Worm (Caenorhabditis elegans): ENCODE results near the gene C50B6.3.

The C50B6.3 gene

DNA sequence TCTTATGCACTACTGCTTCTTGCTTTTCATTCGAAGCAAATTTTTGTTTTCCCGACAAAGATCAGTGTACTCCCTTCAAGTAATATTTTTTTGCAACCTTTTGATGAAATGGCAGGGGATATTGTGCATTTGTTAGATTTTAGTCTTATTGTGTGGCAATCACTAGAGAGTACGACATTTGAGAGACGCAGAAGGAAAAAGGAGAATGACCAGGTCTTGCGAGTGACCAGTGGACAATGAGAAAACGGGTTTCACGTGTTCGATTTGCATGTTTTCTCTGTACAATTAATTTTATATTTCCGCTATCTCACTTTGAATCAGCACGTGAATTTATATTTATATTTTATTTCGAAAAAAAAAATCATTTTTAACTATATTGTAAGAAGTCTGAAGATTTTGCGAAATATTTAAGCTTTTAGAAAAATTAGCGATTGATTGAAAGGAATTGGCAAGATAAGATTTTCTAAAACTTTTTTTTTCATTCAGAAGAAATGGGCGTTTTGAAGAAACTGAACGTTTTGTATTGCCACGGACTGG is 22.6 kb downstream of the C50B6.3 start, which contains the start of gene C50B6.9:
Gene C50B6.9, plus strand, starts transcription at position 487 of the 537 bp plus-strand sequence.
- TF ChIP-seq unc-62 (GFP tag; optimal IDR thresholded peaks at IDR 0.05), result no peak

DNA sequence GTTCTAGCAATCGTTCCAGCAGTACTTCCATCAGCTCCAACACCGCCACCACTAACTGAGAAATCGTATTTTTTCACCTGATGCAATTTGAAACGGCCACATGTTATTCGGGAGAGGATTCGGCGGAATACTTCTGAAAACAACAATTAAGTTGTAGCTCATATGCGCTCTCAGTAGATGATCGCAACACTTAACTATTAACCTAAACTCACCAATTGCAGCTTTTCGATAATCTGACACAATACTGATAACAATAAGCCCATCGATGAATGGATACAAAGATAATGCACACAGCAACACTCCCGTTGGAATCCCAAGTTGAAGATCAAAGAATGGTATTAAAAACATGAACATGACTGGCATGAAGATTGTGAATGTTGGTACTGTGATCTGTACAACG is 24.7 kb downstream of the C50B6.3 start:
- no peak for TF ChIP-seq unc-62 (GFP tag; optimal IDR thresholded peaks at IDR 0.05)

DNA sequence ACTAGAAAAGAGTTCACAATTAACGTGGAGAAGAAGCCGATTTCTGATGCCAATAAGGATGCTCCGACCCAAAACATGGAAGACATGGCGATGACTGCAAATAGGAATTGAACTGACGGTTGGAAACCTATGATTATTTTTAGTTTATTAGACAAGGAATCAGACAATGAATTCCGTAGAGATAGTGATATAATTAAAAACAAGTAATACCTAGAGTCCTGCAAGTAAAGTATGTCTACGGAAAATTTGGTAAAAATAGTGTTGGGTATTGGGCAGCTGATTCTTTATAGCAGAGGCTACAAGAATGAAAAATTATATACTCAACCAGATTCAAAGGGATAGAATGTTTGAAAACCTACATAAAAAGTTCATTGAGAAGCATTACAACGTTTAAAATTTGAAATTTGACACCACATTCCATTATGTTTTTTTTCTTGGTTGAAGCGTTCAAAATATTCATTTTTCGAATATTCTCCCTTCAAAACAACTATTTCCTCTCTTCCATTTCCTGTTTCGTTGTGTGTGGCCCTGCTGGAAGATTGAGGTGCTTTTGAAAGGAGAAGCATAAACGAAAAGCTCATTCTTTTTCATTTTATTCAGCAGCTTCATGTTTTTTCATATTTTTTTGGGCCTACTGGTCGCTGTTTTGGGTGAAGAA is 26.4 kb downstream of the C50B6.3 start, which contains the start of the genes str-4 and lgc-48:
Gene str-4, minus strand, starts transcription at position 101 of the 658 bp plus-strand sequence.
Gene lgc-48, plus strand, starts transcription at position 608 of the 658 bp plus-strand sequence.
- no peak for TF ChIP-seq unc-62 (GFP tag; optimal IDR thresholded peaks at IDR 0.05)

DNA sequence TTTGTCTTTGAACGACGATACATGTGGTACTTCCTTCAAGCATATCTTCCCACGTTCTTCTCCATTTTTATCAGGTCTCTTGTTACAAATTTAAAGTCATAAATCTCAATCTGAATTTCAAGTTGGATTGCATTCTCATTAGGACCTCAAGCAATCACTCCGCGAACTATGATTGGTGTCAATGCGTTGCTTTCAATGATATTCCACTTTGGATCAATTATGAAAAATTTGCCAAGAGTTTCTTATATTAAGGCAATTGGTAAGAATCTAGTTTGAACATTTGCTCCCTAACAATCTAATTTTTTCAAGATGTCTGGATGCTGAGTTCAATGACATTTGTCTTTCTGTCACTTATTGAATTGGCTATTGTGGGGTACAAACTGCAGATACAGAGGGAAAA is 28.9 kb downstream of the C50B6.3 start:
- TF ChIP-seq unc-62 (GFP tag; optimal IDR thresholded peaks at IDR 0.05), result no peak

DNA sequence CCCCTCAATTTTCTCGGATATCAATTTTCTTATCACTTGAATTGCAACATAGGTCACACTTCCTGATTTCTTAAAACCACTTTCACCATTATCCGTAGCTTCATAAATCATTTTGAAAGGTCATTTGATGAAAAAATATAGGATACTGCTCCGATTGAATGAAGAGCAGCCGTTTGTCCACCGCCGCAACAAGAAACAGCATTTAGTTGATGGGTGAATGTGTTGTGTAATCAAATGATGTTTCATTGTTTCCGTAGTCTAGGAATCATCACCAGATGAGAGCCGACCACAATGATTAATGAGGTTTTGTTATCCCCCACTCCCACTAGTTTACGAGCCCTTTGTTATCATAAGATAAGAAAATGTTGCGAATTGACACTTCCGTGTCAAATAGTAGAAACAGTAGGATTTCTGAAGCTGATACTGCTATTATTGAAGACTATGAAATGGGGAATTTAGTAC is 32.5 kb downstream of the C50B6.3 start, which contains the start of gene twk-43:
Gene twk-43, plus strand, starts transcription at position 412 of the 462 bp plus-strand sequence.
- TF ChIP-seq unc-62 (GFP tag; optimal IDR thresholded peaks at IDR 0.05), result no peak

DNA sequence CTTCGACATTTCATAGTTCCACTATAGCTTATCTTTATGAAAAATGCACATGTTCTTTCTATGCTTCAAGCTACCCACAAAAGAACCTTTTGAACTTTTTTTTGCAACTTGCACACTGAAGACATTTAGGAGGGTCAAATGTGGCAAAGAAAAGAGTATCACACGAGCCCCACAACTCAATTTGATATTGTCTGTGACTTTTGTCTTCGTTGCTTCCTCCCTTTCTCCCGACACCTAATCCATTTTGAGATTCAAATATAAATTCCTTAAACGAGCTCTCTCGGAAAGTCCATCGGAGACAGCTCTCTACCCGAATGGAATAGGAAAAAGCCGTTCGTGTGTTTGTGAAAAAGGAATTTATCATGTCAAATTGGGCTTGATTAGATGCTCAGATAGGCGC is 36.9 kb downstream of the C50B6.3 start:
- no peak for TF ChIP-seq unc-62 (GFP tag; optimal IDR thresholded peaks at IDR 0.05)

DNA sequence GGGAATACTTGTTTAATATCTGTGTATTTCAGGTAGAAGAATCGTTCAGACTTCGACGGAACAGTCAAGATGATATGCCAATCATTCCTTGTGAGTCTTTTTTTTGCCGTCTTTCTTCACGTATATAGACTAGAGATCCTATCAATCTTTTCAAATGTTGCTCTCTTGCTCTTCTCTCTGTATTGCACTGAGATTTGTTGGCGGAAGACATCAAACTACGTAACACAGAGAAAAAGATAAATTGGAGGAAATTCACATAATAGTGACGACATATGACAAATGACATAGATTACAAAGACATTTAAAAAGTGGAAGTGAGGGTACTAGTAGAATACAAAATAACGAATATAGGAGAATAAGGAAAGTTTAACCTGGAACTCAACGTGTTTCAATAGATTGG is 38.4 kb downstream of the C50B6.3 start:
- TF ChIP-seq unc-62 (GFP tag; optimal IDR thresholded peaks at IDR 0.05), result no peak

DNA sequence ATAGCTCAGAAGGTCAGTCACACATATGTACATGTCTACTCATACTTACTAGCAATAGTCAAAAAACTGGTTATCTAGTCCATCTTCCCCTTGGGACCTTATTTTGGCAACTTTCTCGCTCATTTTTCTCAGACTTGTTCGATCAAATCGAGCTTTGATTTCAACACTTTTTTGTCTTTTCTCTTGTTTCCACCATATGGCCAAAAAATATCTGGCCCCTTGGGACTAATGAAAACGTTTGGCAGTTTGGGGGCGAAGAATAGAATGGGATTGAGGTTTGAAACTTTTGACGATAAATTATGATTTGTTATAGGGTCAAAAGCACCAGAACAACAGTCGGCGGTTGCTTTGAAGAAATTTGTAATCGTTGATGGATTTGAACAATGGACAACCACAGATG is 39.0 kb downstream of the C50B6.3 start:
- no peak for TF ChIP-seq unc-62 (GFP tag; optimal IDR thresholded peaks at IDR 0.05)

DNA sequence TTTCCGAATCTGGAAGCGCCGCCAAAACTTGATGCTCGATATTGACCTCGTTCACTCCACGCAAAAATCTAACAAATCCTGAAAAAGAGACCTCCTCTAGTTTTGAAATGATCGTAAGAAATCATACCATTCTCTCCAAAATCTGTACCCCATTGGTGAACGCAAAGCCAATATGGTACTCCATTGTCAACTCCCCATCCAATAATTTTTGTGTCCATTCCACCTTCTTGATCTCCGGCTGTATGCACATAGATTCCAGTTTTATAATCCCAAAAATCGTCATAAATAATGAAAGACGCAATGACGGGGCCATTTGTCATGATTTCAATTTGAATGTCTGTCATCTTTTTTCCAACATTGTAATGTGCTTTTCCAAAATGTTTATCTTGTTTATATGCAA is 42.8 kb downstream of the C50B6.3 start:
- TF ChIP-seq unc-62 (GFP tag; optimal IDR thresholded peaks at IDR 0.05), result no peak

DNA sequence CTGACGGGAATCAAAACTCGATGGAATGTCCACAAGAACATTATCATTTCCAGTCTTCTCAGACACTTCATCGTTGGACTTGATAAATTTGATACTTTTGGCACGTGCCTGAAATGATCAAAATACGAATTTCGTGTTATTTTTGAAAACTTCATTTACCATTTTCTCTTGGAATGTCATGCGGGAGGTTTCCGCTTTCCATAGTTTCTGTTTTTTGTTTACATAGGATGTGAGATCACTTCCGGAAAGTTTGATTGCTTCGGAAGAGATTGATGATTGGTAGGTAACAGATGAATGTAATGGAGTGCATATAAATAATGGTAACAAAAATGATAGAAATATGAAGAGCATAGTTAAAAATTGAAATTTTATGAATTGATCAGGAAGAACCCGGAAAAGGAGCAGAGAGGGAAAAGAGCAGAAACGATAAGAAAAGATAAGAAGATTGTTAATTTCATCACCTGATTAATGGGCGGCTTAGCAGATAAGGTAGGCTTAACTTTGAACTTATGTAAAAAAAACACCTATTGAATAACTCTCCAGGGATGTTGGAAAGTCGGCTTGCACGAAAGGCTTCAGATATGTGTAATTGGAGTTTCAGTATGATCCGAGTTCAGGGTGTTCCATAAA is 44.4 kb downstream of the C50B6.3 start, which contains the start of gene F32H5.1:
Gene F32H5.1, minus strand, starts transcription at position 386 of the 630 bp plus-strand sequence.
- TF ChIP-seq unc-62 (GFP tag; optimal IDR thresholded peaks at IDR 0.05), result no peak

DNA sequence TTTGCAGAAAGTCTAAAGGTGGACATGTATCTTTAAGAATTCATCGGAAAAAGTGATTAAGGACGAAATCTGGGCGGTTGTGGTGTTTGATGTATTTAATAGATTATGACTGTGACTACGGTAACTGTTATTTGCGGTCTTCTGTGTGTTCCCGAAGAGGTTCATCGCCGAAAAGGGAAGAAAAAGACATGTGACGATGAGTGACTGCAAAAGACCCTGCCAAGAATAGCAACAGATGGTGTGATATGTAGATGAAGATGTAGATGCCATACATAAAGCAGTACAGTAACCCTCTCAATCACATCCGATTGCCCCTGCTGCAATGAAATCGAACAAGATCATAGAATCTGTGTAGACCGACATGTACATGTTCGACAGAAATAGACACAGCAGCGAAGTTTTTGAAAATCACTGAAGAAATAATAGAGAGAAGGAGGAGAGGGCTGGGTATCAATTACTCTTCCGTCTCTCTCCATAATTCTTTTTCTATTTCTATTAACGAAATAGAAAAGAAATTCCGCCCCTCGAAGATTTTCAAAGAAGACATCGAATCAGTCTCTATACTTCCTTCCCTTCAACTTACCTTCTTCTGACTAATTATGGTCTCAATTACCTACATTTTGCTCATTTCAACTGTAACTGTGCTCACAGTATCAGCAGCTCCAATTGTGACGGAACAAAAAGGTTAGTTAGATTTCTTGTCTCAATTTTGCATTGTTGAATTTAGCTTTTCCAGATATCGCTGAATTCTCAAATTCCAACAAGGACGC is 45.6 kb downstream of the C50B6.3 start, which contains the start of gene F32H5.3:
Gene F32H5.3, plus strand, starts transcription at position 513 of the 770 bp plus-strand sequence.
- TF ChIP-seq unc-62 (GFP tag; optimal IDR thresholded peaks at IDR 0.05), result no peak

DNA sequence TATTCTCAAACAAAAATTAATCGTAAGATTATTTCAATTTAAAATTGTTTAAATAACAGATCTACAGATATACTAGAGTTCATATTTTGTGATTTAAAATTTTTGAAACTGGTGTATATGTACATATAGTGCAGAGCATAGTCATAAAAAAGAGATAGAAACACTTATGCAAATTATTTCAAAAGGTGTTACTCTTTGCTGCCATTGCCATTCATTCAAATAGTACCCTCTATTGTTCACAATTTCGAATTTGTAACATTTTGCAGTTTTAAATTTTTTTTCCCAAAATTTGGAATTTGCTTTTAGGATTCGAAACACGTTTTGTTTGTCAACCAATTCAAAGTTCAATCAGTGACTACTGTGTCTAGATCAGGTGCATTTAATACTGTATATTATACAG is 46.9 kb downstream of the C50B6.3 start, which contains the start of gene F32H5.4:
Gene F32H5.4, plus strand, starts transcription at position 301 of the 400 bp plus-strand sequence.
- no peak for TF ChIP-seq unc-62 (GFP tag; optimal IDR thresholded peaks at IDR 0.05)

DNA sequence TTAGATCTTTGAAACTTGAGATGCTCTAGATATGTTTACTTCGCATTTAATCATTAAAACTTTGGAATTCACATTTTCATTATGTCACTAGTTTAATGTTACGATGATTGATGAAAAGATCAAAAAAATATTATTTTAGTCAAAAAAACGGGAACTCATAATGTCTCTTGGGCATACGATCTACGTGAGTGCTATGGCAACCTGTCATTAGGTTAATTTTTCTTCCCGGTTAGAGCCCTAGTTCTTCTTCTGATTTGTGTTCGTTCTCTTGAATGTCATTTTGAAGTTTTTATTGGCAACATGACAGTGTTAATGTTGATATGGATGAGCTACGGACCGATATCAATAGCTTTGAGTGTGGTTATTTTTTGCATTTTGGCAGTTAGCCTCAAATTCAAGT is 50.0 kb downstream of the C50B6.3 start, which contains the start of gene srg-46:
Gene srg-46, plus strand, starts transcription at position 301 of the 400 bp plus-strand sequence.
- no peak for TF ChIP-seq unc-62 (GFP tag; optimal IDR thresholded peaks at IDR 0.05)

DNA sequence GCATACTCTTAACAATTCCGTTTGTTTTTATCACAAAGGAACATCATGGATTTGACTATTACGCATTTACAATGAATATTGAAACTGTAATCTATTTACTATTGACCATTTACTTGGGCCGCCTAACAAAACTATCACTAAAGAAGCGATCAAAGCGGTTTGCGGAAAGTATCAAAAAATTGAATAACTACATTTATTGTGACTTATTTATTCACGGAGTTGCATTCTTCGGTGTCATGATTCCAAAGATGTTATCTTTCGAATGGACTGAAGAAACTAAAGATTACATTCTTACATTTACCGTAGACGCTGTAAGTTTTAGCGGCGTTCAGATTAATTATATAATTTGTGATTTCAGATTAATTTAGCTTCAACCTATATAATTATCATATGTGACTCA is 50.9 kb downstream of the C50B6.3 start:
- no peak for TF ChIP-seq unc-62 (GFP tag; optimal IDR thresholded peaks at IDR 0.05)
